Worm (Caenorhabditis elegans) whole organism, early embryonic: ENCODE data around the gene B0285.6.

ENCODE experiments used
- B0310.2 ChIP-seq: sonication (generic microtip); optimal IDR thresholded peaks from 2 replicates; lab custom pipeline; 2016; ENCODE audit warnings: mild to moderate bottlenecking, missing genetic modification characterization, missing compliant biosample characterization
- F13C5.2 ChIP-seq: sonication (generic microtip); optimal IDR thresholded peaks from 2 replicates; lab custom pipeline; 2017; ENCODE audit warnings: mild to moderate bottlenecking, missing genetic modification characterization, inconsistent platforms, missing compliant biosample characterization
- aly-1 ChIP-seq: sonication (generic microtip); optimal IDR thresholded peaks from 2 replicates; lab custom pipeline; 2016; ENCODE audit warnings: missing genetic modification characterization, missing compliant biosample characterization
- ama-1 ChIP-seq: fragments of 150-350 bp; optimal IDR thresholded peaks from 2 replicates; lab custom pipeline; 2014
- ceh-13 ChIP-seq: fragments of 200-800 bp; sonication (Bioruptor generic); optimal IDR thresholded peaks from 2 replicates; lab custom pipeline; 2018; ENCODE audit warnings: mild to moderate bottlenecking, missing genetic modification characterization, missing compliant biosample characterization
- ceh-36 ChIP-seq: sonication (generic microtip); optimal IDR thresholded peaks from 2 replicates; lab custom pipeline; 2016; ENCODE audit warnings: missing genetic modification characterization, inconsistent platforms, missing compliant biosample characterization
- ets-7 ChIP-seq: sonication (generic microtip); optimal IDR thresholded peaks from 2 replicates; lab custom pipeline; 2016; ENCODE audit warnings: missing genotype, missing genetic modification characterization, missing compliant biosample characterization
- flt-1 ChIP-seq: fragments of 200-800 bp; sonication (Bioruptor generic); IDR thresholded peaks from 2 replicates; pipeline ENCODE4 v1.3.6; 2022; ENCODE audit warnings: missing genetic modification characterization, missing compliant biosample characterization
- hmbx-1 ChIP-seq: sonication (generic microtip); optimal IDR thresholded peaks from 2 replicates; lab custom pipeline; 2016; ENCODE audit warnings: mild to moderate bottlenecking, missing genetic modification characterization, missing compliant biosample characterization
- hmg-4 ChIP-seq: fragments of 200-800 bp; sonication (Bioruptor generic); optimal IDR thresholded peaks from 2 replicates; lab custom pipeline; 2018; ENCODE audit warnings: mild to moderate bottlenecking, missing genetic modification characterization, missing compliant biosample characterization
- hnd-1 ChIP-seq: sonication (generic microtip); optimal IDR thresholded peaks from 2 replicates; lab custom pipeline; 2016; ENCODE audit warnings: missing genetic modification characterization, missing compliant biosample characterization
- pes-1 ChIP-seq: fragments of 200-800 bp; sonication (Bioruptor generic); IDR thresholded peaks from 2 replicates; pipeline ENCODE4 v1.3.6; 2022; ENCODE audit warnings: missing genetic modification reagents, missing genetic modification characterization, missing compliant biosample characterization
- scrt-1 ChIP-seq: fragments of 200-800 bp; sonication (Bioruptor generic); IDR thresholded peaks from 2 replicates; pipeline ENCODE4 v1.3.6; 2022; ENCODE audit warnings: missing genetic modification characterization, missing compliant biosample characterization
- sea-1 ChIP-seq: fragments of 200-800 bp; sonication (Bioruptor generic); conservative IDR thresholded peaks from 2 replicates; pipeline ENCODE4 v1.3.6; 2022; ENCODE audit warnings: missing genetic modification characterization, missing compliant biosample characterization
- tbx-11 ChIP-seq: fragments of 200-800 bp; sonication (Bioruptor generic); IDR thresholded peaks from 2 replicates; pipeline ENCODE4 v1.3.6; 2022; ENCODE audit warnings: missing genetic modification characterization, missing compliant biosample characterization
- tbx-37 ChIP-seq: fragments of 200-800 bp; sonication (Bioruptor generic); conservative IDR thresholded peaks from 2 replicates; pipeline ENCODE4 v1.3.6; 2022; ENCODE audit warnings: missing genetic modification reagents, missing genetic modification characterization, missing compliant biosample characterization
- tra-4 ChIP-seq: sonication (generic microtip); optimal IDR thresholded peaks from 2 replicates; lab custom pipeline; 2017; ENCODE audit warnings: missing genetic modification characterization, missing compliant biosample characterization

The B0285.6 gene

ce11 chrIII:4314502-4314901 is 35.4 kb upstream of the B0285.6 start:
- TF ChIP-seq tra-4 (tag; lab: Kevin White, UChicago) (no peak), tbx-11 (GFP tag; lab: Robert Waterston, UW) (no peak), aly-1 (tag; lab: Kevin White, UChicago) (no peak), ama-1 (lab: Kevin White, UChicago) (no peak), scrt-1 (GFP tag; lab: Robert Waterston, UW) (no peak), hmg-4 (no peak), sea-1 (GFP tag; lab: Robert Waterston, UW) (no peak), F13C5.2 (tag; lab: Kevin White, UChicago) (no peak), hnd-1 (tag; lab: Kevin White, UChicago) (no peak), tbx-37 (GFP tag; lab: Robert Waterston, UW) (no peak), flt-1 (GFP tag; lab: Robert Waterston, UW) (no peak), ets-7 (no peak), B0310.2 (tag; lab: Kevin White, UChicago) (no peak), ceh-36 (no peak), pes-1 (GFP tag; lab: Robert Waterston, UW) (no peak), ceh-13 (GFP tag; lab: Kevin White, UChicago) (no peak), hmbx-1 (no peak)

- TF ChIP-seq hmbx-1 (no peak), pes-1 (GFP tag; lab: Robert Waterston, UW) (no peak), ets-7 (no peak), aly-1 (tag; lab: Kevin White, UChicago) (no peak), tbx-37 (GFP tag; lab: Robert Waterston, UW) (no peak), ama-1 (lab: Kevin White, UChicago) (no peak), B0310.2 (tag; lab: Kevin White, UChicago) (no peak), tra-4 (tag; lab: Kevin White, UChicago) (no peak), tbx-11 (GFP tag; lab: Robert Waterston, UW) (no peak), flt-1 (GFP tag; lab: Robert Waterston, UW) (no peak), hmg-4 (no peak), F13C5.2 (tag; lab: Kevin White, UChicago) (no peak), hnd-1 (tag; lab: Kevin White, UChicago) (no peak), ceh-13 (GFP tag; lab: Kevin White, UChicago) (no peak), scrt-1 (GFP tag; lab: Robert Waterston, UW) (no peak), ceh-36 (no peak), sea-1 (GFP tag; lab: Robert Waterston, UW) (no peak)
These were observed 32.7 kb upstream of the B0285.6 start, which contains the start of gene tag-131 for ce11 chrIII:4317065-4317752. TSS of gene tag-131 (plus strand) at chrIII:4317702.

ce11 chrIII:4320113-4320512 is 29.8 kb upstream of the B0285.6 start, which contains the start of gene H38K22.6:
TSS of gene H38K22.6 (plus strand) at chrIII:4320413.
- TF ChIP-seq sea-1 (GFP tag; lab: Robert Waterston, UW) (no peak), hmbx-1 (no peak), flt-1 (GFP tag; lab: Robert Waterston, UW) (no peak), aly-1 (tag; lab: Kevin White, UChicago) (no peak), hmg-4 (no peak), hnd-1 (tag; lab: Kevin White, UChicago) (no peak), tbx-37 (GFP tag; lab: Robert Waterston, UW) (no peak), tbx-11 (GFP tag; lab: Robert Waterston, UW) (no peak), ama-1 (lab: Kevin White, UChicago) (no peak), scrt-1 (GFP tag; lab: Robert Waterston, UW) (no peak), ceh-13 (GFP tag; lab: Kevin White, UChicago) (no peak), tra-4 (tag; lab: Kevin White, UChicago) (no peak), B0310.2 (tag; lab: Kevin White, UChicago) (no peak), ceh-36 (no peak), F13C5.2 (tag; lab: Kevin White, UChicago) (no peak), ets-7 (no peak), pes-1 (GFP tag; lab: Robert Waterston, UW) (no peak)

ce11 chrIII:4321399-4321798 is 28.5 kb upstream of the B0285.6 start, which contains the start of gene H38K22.7:
TSS of gene H38K22.7 (plus strand) at chrIII:4321699.
- TF ChIP-seq hmbx-1 (no peak), aly-1 (tag; lab: Kevin White, UChicago) (no peak), tra-4 (tag; lab: Kevin White, UChicago) (no peak), B0310.2 (tag; lab: Kevin White, UChicago) (no peak), pes-1 (GFP tag; lab: Robert Waterston, UW) (no peak), sea-1 (GFP tag; lab: Robert Waterston, UW) (no peak), tbx-37 (GFP tag; lab: Robert Waterston, UW) (no peak), F13C5.2 (tag; lab: Kevin White, UChicago) (no peak), hmg-4 (no peak), ets-7 (no peak), flt-1 (GFP tag; lab: Robert Waterston, UW) (no peak), hnd-1 (tag; lab: Kevin White, UChicago) (no peak), scrt-1 (GFP tag; lab: Robert Waterston, UW) (no peak), tbx-11 (GFP tag; lab: Robert Waterston, UW) (no peak)

- no peak for TF ChIP-seq B0310.2 (tag; lab: Kevin White, UChicago)
- no peak for TF ChIP-seq hnd-1 (tag; lab: Kevin White, UChicago)
- no peak for TF ChIP-seq F13C5.2 (tag; lab: Kevin White, UChicago)
- no peak for TF ChIP-seq tbx-11 (GFP tag; lab: Robert Waterston, UW)
- TF ChIP-seq ceh-36 = no peak
- no peak for TF ChIP-seq hmbx-1
- TF ChIP-seq ets-7 = no peak
- TF ChIP-seq tra-4 (tag; lab: Kevin White, UChicago) = no peak
- TF ChIP-seq tbx-37 (GFP tag; lab: Robert Waterston, UW) = no peak
- no peak for TF ChIP-seq aly-1 (tag; lab: Kevin White, UChicago)
- no peak for TF ChIP-seq pes-1 (GFP tag; lab: Robert Waterston, UW)
- no peak for TF ChIP-seq sea-1 (GFP tag; lab: Robert Waterston, UW)
- TF ChIP-seq scrt-1 (GFP tag; lab: Robert Waterston, UW) = no peak
- no peak for TF ChIP-seq ama-1 (lab: Kevin White, UChicago)
- TF ChIP-seq hmg-4 = no peak
These were observed 26.8 kb upstream of the B0285.6 start for ce11 chrIII:4323120-4323519.

- TF ChIP-seq tbx-37 (GFP tag; lab: Robert Waterston, UW) = no peak
- TF ChIP-seq ama-1 (lab: Kevin White, UChicago) = no peak
- TF ChIP-seq aly-1 (tag; lab: Kevin White, UChicago) = no peak
- no peak for TF ChIP-seq ceh-36
- TF ChIP-seq sea-1 (GFP tag; lab: Robert Waterston, UW) = no peak
- TF ChIP-seq hmg-4 = no peak
- no peak for TF ChIP-seq tbx-11 (GFP tag; lab: Robert Waterston, UW)
- no peak for TF ChIP-seq ceh-13 (GFP tag; lab: Kevin White, UChicago)
- no peak for TF ChIP-seq scrt-1 (GFP tag; lab: Robert Waterston, UW)
- no peak for TF ChIP-seq B0310.2 (tag; lab: Kevin White, UChicago)
- no peak for TF ChIP-seq hmbx-1
These were observed 26.0 kb upstream of the B0285.6 start, which contains the start of gene H38K22.9 for ce11 chrIII:4323859-4324258. TSS of gene H38K22.9 (plus strand) at chrIII:4324159.
